1 fruit fly cellular context compared by ENCODE assay signal in the genomic region with DNA sequence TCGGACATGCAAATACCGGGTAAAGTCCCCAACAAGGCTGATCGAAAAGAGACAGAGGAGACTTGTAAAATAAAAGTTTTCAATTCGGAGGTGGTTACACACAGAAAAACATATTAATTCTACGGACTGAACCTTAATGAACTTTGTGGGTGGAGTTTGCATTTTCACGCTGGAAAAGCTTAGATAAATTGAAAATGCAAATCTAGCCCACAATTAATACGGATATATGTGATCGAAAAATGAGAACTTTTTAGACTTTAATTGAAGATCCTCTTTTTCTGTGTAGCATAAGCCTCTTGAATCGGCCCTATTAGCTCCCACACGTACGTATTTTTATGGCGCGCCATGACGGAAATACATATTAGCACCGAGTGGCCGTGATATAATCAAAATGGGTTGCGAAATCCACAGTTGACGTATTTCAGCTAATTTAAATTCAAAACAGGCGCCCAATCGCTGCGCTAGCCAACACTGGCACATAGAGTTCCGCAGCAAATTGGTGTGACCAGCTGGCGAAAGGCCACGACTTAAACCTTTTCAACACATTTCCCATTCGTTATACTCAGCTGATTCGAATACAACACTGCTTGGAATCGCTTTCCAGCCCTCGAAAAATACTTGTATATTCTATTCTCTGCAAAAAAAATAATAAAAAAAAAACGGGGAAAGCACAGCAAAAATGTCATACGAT.
TF ChIP-seq lines count a peak whose summit lies in the region.

No protein-coding gene starts in this region.

TF ChIP-seq in whole organism, embryonic, 481 proteins besides CTCF, POLR2A, EP300 and RAD21 (continued from another document and continues in another):
- TF ChIP-seq lmd (GFP tag; IDR thresholded peaks at IDR 0.05; lab: Robert Waterston, UW) (peak; percentile 64; the same call in 1 of the 2 replicates), CG7987 (GFP tag; optimal IDR thresholded peaks at IDR 0.05; lab: Kevin White, UChicago) (peak; percentile 65), ttk (GFP tag; IDR thresholded peaks at IDR 0.05; lab: Robert Waterston, UW) (peak; percentile 35; the same call in 1 of the 2 replicates), Med (GFP tag; lab: Kevin White, UChicago) (peak; percentile 96), Dref (GFP tag; IDR thresholded peaks at IDR 0.05; lab: Robert Waterston, UW) (peak; percentile 41; the same call in 1 of the 2 replicates), sob (GFP tag; IDR thresholded peaks at IDR 0.05; lab: Robert Waterston, UW) (peak; percentile 84), CG11504 (tag; optimal IDR thresholded peaks at IDR 0.05; lab: Kevin White, UChicago) (peak; percentile 71), onecut (GFP tag; IDR thresholded peaks at IDR 0.05; lab: Robert Waterston, UW) (no peak), GATAe (GFP tag; conservative IDR thresholded peaks at IDR 0.05; lab: Robert Waterston, UW) (no peak), CG5180 (GFP tag; optimal IDR thresholded peaks at IDR 0.05; lab: Kevin White, UChicago) (peak; percentile 27), NFAT (GFP tag; IDR thresholded peaks at IDR 0.05; lab: Robert Waterston, UW) (peak; percentile 54), TFAM (GFP tag; optimal IDR thresholded peaks at IDR 0.05; lab: Kevin White, UChicago) (no peak), CG2199 (GFP tag; IDR thresholded peaks at IDR 0.05; lab: Robert Waterston, UW) (0 out of 3 replicates have a peak, but pooled peaks have one; percentile 27), Hmr (GFP tag; optimal IDR thresholded peaks at IDR 0.05; lab: Kevin White, UChicago) (peak; percentile 83), chif (GFP tag; optimal IDR thresholded peaks at IDR 0.05; lab: Kevin White, UChicago) (peak; percentile 55 to 56), CG18599 (GFP tag; optimal IDR thresholded peaks at IDR 0.05; lab: Kevin White, UChicago) (peak; percentile 67), lab (GFP tag; optimal IDR thresholded peaks at IDR 0.05; lab: Kevin White, UChicago) (peak; percentile 76), CG14014 (GFP tag; IDR thresholded peaks at IDR 0.05; lab: Robert Waterston, UW) (peak; percentile 66), jumu (GFP tag; optimal IDR thresholded peaks at IDR 0.05; lab: Kevin White, UChicago) (peak; percentile 67), zfh1 (GFP tag; IDR thresholded peaks at IDR 0.05; lab: Robert Waterston, UW) (peak; percentile 78), slou (GFP tag; optimal IDR thresholded peaks at IDR 0.05; lab: Kevin White, UChicago) (no peak), Ets97D (GFP tag; optimal IDR thresholded peaks at IDR 0.05; lab: Kevin White, UChicago) (peak; percentile 94), CG17359 (tag; optimal IDR thresholded peaks at IDR 0.05; lab: Kevin White, UChicago) (peak; percentile 53), Chrac-16 (GFP tag; optimal IDR thresholded peaks at IDR 0.05; lab: Kevin White, UChicago) (peak; percentile 73), esg (GFP tag; conservative IDR thresholded peaks at IDR 0.05; lab: Robert Waterston, UW) (peak; percentile 48; the same call in 1 of the 2 replicates), CG7745 (tag; optimal IDR thresholded peaks at IDR 0.05; lab: Kevin White, UChicago) (no peak), ro (GFP tag; IDR thresholded peaks at IDR 0.05; lab: Robert Waterston, UW) (no peak), Camta (GFP tag; optimal IDR thresholded peaks at IDR 0.05; lab: Kevin White, UChicago) (peak; percentile 44), sug (tag; optimal IDR thresholded peaks at IDR 0.05; lab: Kevin White, UChicago) (peak; percentile 62), bsh (GFP tag; optimal IDR thresholded peaks at IDR 0.05; lab: Kevin White, UChicago) (peak in 1 of 2 experiments; percentile 33), CG14710 (tag; optimal IDR thresholded peaks at IDR 0.05; lab: Kevin White, UChicago) (peak; percentile 64), CG31365 (tag; optimal IDR thresholded peaks at IDR 0.05; lab: Kevin White, UChicago) (peak; percentile 63), schlank (tag; optimal IDR thresholded peaks at IDR 0.05; lab: Kevin White, UChicago) (peak; percentile 5), CG34224 (GFP tag; IDR thresholded peaks at IDR 0.05; lab: Robert Waterston, UW; ENCODE audit: partially characterized antibody) (peak; percentile 40; the same call in 1 of the 3 replicates), pan (optimal IDR thresholded peaks at IDR 0.05; lab: Kevin White, UChicago) (no peak), pan (GFP tag; optimal IDR thresholded peaks at IDR 0.05 in 1 of 2, IDR thresholded peaks at IDR 0.05 in 1 of 2) (peak in 1 of 2 experiments; percentile 44), Bgb (GFP tag; IDR thresholded peaks at IDR 0.05; lab: Robert Waterston, UW; ENCODE audit: partially characterized antibody) (peak; percentile 68; the same call in 1 of the 2 replicates), scrt (GFP tag; optimal IDR thresholded peaks at IDR 0.05; lab: Kevin White, UChicago) (peak; percentile 34), CG32772 (GFP tag; IDR thresholded peaks at IDR 0.05; lab: Robert Waterston, UW) (peak; percentile 71), Mrtf (GFP tag; IDR thresholded peaks at IDR 0.05; lab: Robert Waterston, UW) (peak; percentile 62; the same call in 2 of the 3 replicates), CG1792 (GFP tag; optimal IDR thresholded peaks at IDR 0.05; lab: Kevin White, UChicago) (peak; percentile 56), NK7.1 (GFP tag; optimal IDR thresholded peaks at IDR 0.05; lab: Kevin White, UChicago) (peak; percentile 17), CG7786 (GFP tag; optimal IDR thresholded peaks at IDR 0.05; lab: Kevin White, UChicago) (peak; percentile 45), ham (GFP tag; IDR thresholded peaks at IDR 0.05; lab: Robert Waterston, UW) (peak; percentile 51), Adf1 (GFP tag; IDR thresholded peaks at IDR 0.05; lab: Robert Waterston, UW) (peak; percentile 42; the same call in 1 of the 2 replicates), sd (tag; optimal IDR thresholded peaks at IDR 0.05; lab: Kevin White, UChicago) (peak; percentile 72), Dbx (GFP tag; IDR thresholded peaks at IDR 0.05; lab: Robert Waterston, UW) (peak; percentile 79), CG4854 (GFP tag; optimal IDR thresholded peaks at IDR 0.05; lab: Kevin White, UChicago) (peak; percentile 19), CG1529 (GFP tag; optimal IDR thresholded peaks at IDR 0.05; lab: Kevin White, UChicago) (no peak), Elba2 (GFP tag; optimal IDR thresholded peaks at IDR 0.05; lab: Kevin White, UChicago) (peak; percentile 34), Hr3 (GFP tag; optimal IDR thresholded peaks at IDR 0.05; lab: Kevin White, UChicago) (peak; percentile 2), grau (tag; optimal IDR thresholded peaks at IDR 0.05; lab: Kevin White, UChicago) (peak; percentile 66), CG4730 (GFP tag; IDR thresholded peaks at IDR 0.05; lab: Robert Waterston, UW) (peak; percentile 41; the same call in 1 of the 2 replicates), ERR (GFP tag; optimal IDR thresholded peaks at IDR 0.05; lab: Kevin White, UChicago) (peak; percentile 58), Scr (GFP tag; IDR thresholded peaks at IDR 0.05; lab: Robert Waterston, UW; ENCODE audit: partially characterized antibody) (peak; percentile 30), oc (tag; optimal IDR thresholded peaks at IDR 0.05; lab: Kevin White, UChicago) (no peak), CG10959 (GFP tag; IDR thresholded peaks at IDR 0.05; lab: Robert Waterston, UW) (no peak), br (optimal IDR thresholded peaks at IDR 0.05; lab: Kevin White, UChicago) (no peak), Mes4 (GFP tag; optimal IDR thresholded peaks at IDR 0.05; lab: Kevin White, UChicago) (peak; percentile 65), Xbp1 (GFP tag; optimal IDR thresholded peaks at IDR 0.05; lab: Kevin White, UChicago) (peak; percentile 76), CG10431 (GFP tag; optimal IDR thresholded peaks at IDR 0.05; lab: Kevin White, UChicago) (peak; percentile 4), gcm (GFP tag; optimal IDR thresholded peaks at IDR 0.05; lab: Kevin White, UChicago) (no peak), CG3163 (GFP tag; optimal IDR thresholded peaks at IDR 0.05; lab: Kevin White, UChicago) (peak; percentile 58), Nf-YC (tag; optimal IDR thresholded peaks at IDR 0.05; lab: Kevin White, UChicago) (peak; percentile 24), CG15011 (GFP tag; optimal IDR thresholded peaks at IDR 0.05; lab: Kevin White, UChicago) (peak; percentile 52), CG9215 (GFP tag; IDR thresholded peaks at IDR 0.05; lab: Robert Waterston, UW) (0 out of 2 replicates have a peak, but pooled peaks have one; percentile 30), vvl (GFP tag; IDR thresholded peaks at IDR 0.05; lab: Robert Waterston, UW) (peak; percentile 91), CG12299 (tag; optimal IDR thresholded peaks at IDR 0.05; lab: Kevin White, UChicago) (peak; percentile 1), Lim3 (GFP tag; IDR thresholded peaks at IDR 0.05; lab: Robert Waterston, UW) (no peak), CG2875 (GFP tag; optimal IDR thresholded peaks at IDR 0.05; lab: Kevin White, UChicago) (peak; percentile 34), tgo (GFP tag; IDR thresholded peaks at IDR 0.05; lab: Robert Waterston, UW) (peak; percentile 71; the same call in 2 of the 3 replicates), fd64A (GFP tag; optimal IDR thresholded peaks at IDR 0.05; lab: Kevin White, UChicago) (no peak), CG18011 (GFP tag; optimal IDR thresholded peaks at IDR 0.05; lab: Kevin White, UChicago) (peak; percentile 23), CG17385 (GFP tag; optimal IDR thresholded peaks at IDR 0.05; lab: Kevin White, UChicago) (peak; percentile 3), CG12744 (GFP tag; optimal IDR thresholded peaks at IDR 0.05; lab: Kevin White, UChicago) (peak; percentile 49), repo (GFP tag; optimal IDR thresholded peaks at IDR 0.05; lab: Kevin White, UChicago) (peak; percentile 58), Eip74EF (GFP tag; optimal IDR thresholded peaks at IDR 0.05; lab: Kevin White, UChicago) (peak in 1 of 2 experiments; percentile 56), D (optimal IDR thresholded peaks at IDR 0.05; lab: Kevin White, UChicago) (no peak), D (GFP tag; optimal IDR thresholded peaks at IDR 0.05; lab: Kevin White, UChicago) (no peak), dmrt99B (tag; optimal IDR thresholded peaks at IDR 0.05; lab: Kevin White, UChicago) (peak; percentile 61), CG10565 (GFP tag; optimal IDR thresholded peaks at IDR 0.05; lab: Kevin White, UChicago) (no peak), fd96Cb (tag; optimal IDR thresholded peaks at IDR 0.05; lab: Kevin White, UChicago) (peak; percentile 30), wor (GFP tag; IDR thresholded peaks at IDR 0.05; lab: Robert Waterston, UW) (no peak), Dll (GFP tag; IDR thresholded peaks at IDR 0.05; lab: Robert Waterston, UW; ENCODE audit: partially characterized antibody) (0 out of 4 replicates have a peak, but pooled peaks have one; percentile 37), CG15269 (tag; optimal IDR thresholded peaks at IDR 0.05; lab: Kevin White, UChicago) (peak; percentile 75), bab2 (GFP tag; optimal IDR thresholded peaks at IDR 0.05; lab: Kevin White, UChicago) (peak; percentile 53), gem (tag; optimal IDR thresholded peaks at IDR 0.05; lab: Kevin White, UChicago) (peak; percentile 68), CG6765 (GFP tag; optimal IDR thresholded peaks at IDR 0.05; lab: Kevin White, UChicago) (peak; percentile 67), sisA (GFP tag; IDR thresholded peaks at IDR 0.05; lab: Robert Waterston, UW) (no peak; the same call in 1 of the 2 replicates), Neu2 (GFP tag; optimal IDR thresholded peaks at IDR 0.05; lab: Kevin White, UChicago; ENCODE audit: borderline replicate concordance) (no peak), caup (GFP tag; optimal IDR thresholded peaks at IDR 0.05; lab: Kevin White, UChicago; ENCODE audit: severe bottlenecking) (peak; percentile 81), CG8281 (tag; optimal IDR thresholded peaks at IDR 0.05; lab: Kevin White, UChicago) (no peak), ftz-f1 (GFP tag; optimal IDR thresholded peaks at IDR 0.05; lab: Kevin White, UChicago) (peak; percentile 81), CG4328 (GFP tag; optimal IDR thresholded peaks at IDR 0.05; lab: Kevin White, UChicago) (no peak), nau (GFP tag; optimal IDR thresholded peaks at IDR 0.05; lab: Kevin White, UChicago) (peak; percentile 17), CG10979 (tag; optimal IDR thresholded peaks at IDR 0.05; lab: Kevin White, UChicago) (peak; percentile 4), pb (GFP tag; optimal IDR thresholded peaks at IDR 0.05; lab: Kevin White, UChicago) (peak; percentile 57), CG17568 (GFP tag; optimal IDR thresholded peaks at IDR 0.05; lab: Kevin White, UChicago) (no peak), Stat92E (GFP tag; optimal IDR thresholded peaks at IDR 0.05; lab: Kevin White, UChicago) (no peak), zfh2 (GFP tag; optimal IDR thresholded peaks at IDR 0.05; lab: Kevin White, UChicago) (peak; percentile 61), Drgx (GFP tag; IDR thresholded peaks at IDR 0.05; lab: Robert Waterston, UW) (peak; percentile 45; the same call in 1 of the 2 replicates), Fer2 (tag; optimal IDR thresholded peaks at IDR 0.05; lab: Kevin White, UChicago) (peak; percentile 3), CG6854 (GFP tag; optimal IDR thresholded peaks at IDR 0.05; lab: Kevin White, UChicago) (peak; percentile 60), CG13123 (GFP tag; optimal IDR thresholded peaks at IDR 0.05; lab: Kevin White, UChicago) (no peak), HLHmδ (GFP tag; optimal IDR thresholded peaks at IDR 0.05; lab: Kevin White, UChicago) (peak; percentile 31), CG6813 (GFP tag; optimal IDR thresholded peaks at IDR 0.05; lab: Kevin White, UChicago) (peak; percentile 17), CG5953 (GFP tag; IDR thresholded peaks at IDR 0.05; lab: Robert Waterston, UW) (no peak), ssp (GFP tag; IDR thresholded peaks at IDR 0.05; lab: Robert Waterston, UW) (peak; percentile 57; the same call in 1 of the 2 replicates), CG12769 (tag; optimal IDR thresholded peaks at IDR 0.05; lab: Kevin White, UChicago) (peak; percentile 64), zen (tag; optimal IDR thresholded peaks at IDR 0.05; lab: Kevin White, UChicago) (peak; percentile 21), slp2 (GFP tag; optimal IDR thresholded peaks at IDR 0.05; lab: Kevin White, UChicago) (no peak), CG4424 (GFP tag; optimal IDR thresholded peaks at IDR 0.05; lab: Kevin White, UChicago) (peak; percentile 22), seq (GFP tag; IDR thresholded peaks at IDR 0.05; lab: Robert Waterston, UW) (peak; percentile 68), CG12219 (GFP tag; optimal IDR thresholded peaks at IDR 0.05; lab: Kevin White, UChicago) (peak; percentile 19), ems (GFP tag; optimal IDR thresholded peaks at IDR 0.05; lab: Kevin White, UChicago) (peak; percentile 41), CG11398 (GFP tag; optimal IDR thresholded peaks at IDR 0.05; lab: Kevin White, UChicago) (peak; percentile 16), Sry-β (GFP tag; optimal IDR thresholded peaks at IDR 0.05; lab: Kevin White, UChicago) (no peak), Dek (tag; optimal IDR thresholded peaks at IDR 0.05; lab: Kevin White, UChicago) (peak; percentile 40), mirr (GFP tag; optimal IDR thresholded peaks at IDR 0.05; lab: Kevin White, UChicago) (peak; percentile 24), CG4282 (GFP tag; optimal IDR thresholded peaks at IDR 0.05; lab: Kevin White, UChicago) (peak; percentile 66)
